Worm (Caenorhabditis elegans) whole organism, mixed stage, embryonic: Measurements from ENCODE around the gene imp-2.

Experiments used
- bed-3 ChIP-seq: fragments of 200-800 bp; sonication (Bioruptor generic); optimal IDR thresholded peaks from 3 replicates; lab custom pipeline; 2018; ENCODE audit warnings: mild to moderate bottlenecking, missing genetic modification characterization, moderate library complexity, missing compliant biosample characterization
- blmp-1 ChIP-seq: fragments of 150-350 bp; optimal IDR thresholded peaks from 2 replicates; lab custom pipeline; 2014; ENCODE audit warnings: missing biosample characterization, missing genetic modification characterization
- ceh-39 ChIP-seq: fragments of 150-350 bp; optimal IDR thresholded peaks from 2 replicates; lab custom pipeline; 2014; ENCODE audit warnings: missing biosample characterization, missing genetic modification characterization
- ceh-43 ChIP-seq: fragments of 200-800 bp; sonication (Bioruptor generic); optimal IDR thresholded peaks from 2 replicates; lab custom pipeline; 2018; ENCODE audit warnings: mild to moderate bottlenecking, missing genetic modification characterization, moderate library complexity, missing compliant biosample characterization
- ceh-83 ChIP-seq: fragments of 200-800 bp; sonication (Bioruptor generic); optimal IDR thresholded peaks from 2 replicates; lab custom pipeline; 2018; ENCODE audit warnings: mild to moderate bottlenecking, missing genetic modification characterization, missing compliant biosample characterization
- ces-1 ChIP-seq: fragments of 150-350 bp; optimal IDR thresholded peaks from 2 replicates; lab custom pipeline; 2014; ENCODE audit warnings: missing biosample characterization, missing genetic modification reagents, missing genetic modification characterization
- cnd-1 ChIP-seq: fragments of 200-800 bp; sonication (Bioruptor generic); optimal IDR thresholded peaks from 2 replicates; lab custom pipeline; 2018; ENCODE audit warnings: mild to moderate bottlenecking, missing genetic modification characterization, missing compliant biosample characterization
- elt-1 ChIP-seq: sonication (generic microtip); optimal IDR thresholded peaks from 2 replicates; lab custom pipeline; 2017; ENCODE audit warnings: missing genetic modification characterization, mild to moderate bottlenecking, missing compliant biosample characterization, antibody characterized with exemption, moderate library complexity, borderline replicate concordance; ENCODE audit not compliant: insufficient read depth
- elt-3 ChIP-seq: fragments of 150-350 bp; optimal IDR thresholded peaks from 2 replicates; lab custom pipeline; 2014; ENCODE audit warnings: missing biosample characterization, missing genetic modification characterization
- flh-1 ChIP-seq: fragments of 200-800 bp; sonication (Bioruptor generic); optimal IDR thresholded peaks from 2 replicates; lab custom pipeline; 2018; ENCODE audit warnings: mild to moderate bottlenecking, missing genetic modification characterization, moderate library complexity, missing compliant biosample characterization
- ham-2 ChIP-seq: fragments of 200-800 bp; sonication (Bioruptor generic); optimal IDR thresholded peaks from 2 replicates; lab custom pipeline; 2018; ENCODE audit warnings: mild to moderate bottlenecking, missing genetic modification characterization, missing compliant biosample characterization
- hlh-1 ChIP-seq: fragments of 150-350 bp; optimal IDR thresholded peaks from 2 replicates; lab custom pipeline; 2014; ENCODE audit warnings: missing biosample characterization, missing genetic modification reagents, missing genetic modification characterization
- lin-13 ChIP-seq: fragments of 150-350 bp; optimal IDR thresholded peaks from 2 replicates; lab custom pipeline; 2014; ENCODE audit warnings: missing biosample characterization, missing genetic modification characterization
- lsy-2 ChIP-seq: fragments of 150-350 bp; optimal IDR thresholded peaks from 2 replicates; lab custom pipeline; 2014; ENCODE audit warnings: missing biosample characterization, missing genetic modification characterization
- mab-5 ChIP-seq: fragments of 150-350 bp; optimal IDR thresholded peaks from 2 replicates; lab custom pipeline; 2014; ENCODE audit warnings: missing biosample characterization, missing genetic modification characterization
- mep-1 ChIP-seq: fragments of 150-350 bp; optimal IDR thresholded peaks from 2 replicates; lab custom pipeline; 2017; ENCODE audit warnings: missing biosample characterization, missing genetic modification reagents, missing genetic modification characterization, inconsistent platforms
- mls-2 ChIP-seq: sonication (generic microtip); optimal IDR thresholded peaks from 2 replicates; lab custom pipeline; 2016; ENCODE audit warnings: mild to moderate bottlenecking, missing genetic modification characterization, moderate library complexity, missing compliant biosample characterization
- nhr-12 ChIP-seq: fragments of 150-350 bp; optimal IDR thresholded peaks from 2 replicates; lab custom pipeline; 2014; ENCODE audit warnings: missing biosample characterization, missing genetic modification characterization
- nhr-2 ChIP-seq: fragments of 150-350 bp; optimal IDR thresholded peaks from 2 replicates; lab custom pipeline; 2014; ENCODE audit warnings: missing biosample characterization, missing genetic modification characterization
- nhr-237 ChIP-seq: fragments of 150-350 bp; optimal IDR thresholded peaks from 2 replicates; lab custom pipeline; 2014; ENCODE audit warnings: missing biosample characterization, missing genetic modification characterization
- nhr-28 ChIP-seq: fragments of 150-350 bp; optimal IDR thresholded peaks from 2 replicates; lab custom pipeline; 2014; ENCODE audit warnings: missing biosample characterization, missing genetic modification characterization
- nhr-76 ChIP-seq: sonication (generic microtip); optimal IDR thresholded peaks from 2 replicates; lab custom pipeline; 2017; ENCODE audit warnings: missing biosample characterization, missing genetic modification characterization
- pha-4 ChIP-seq: fragments of 150-350 bp; optimal IDR thresholded peaks from 2 replicates; lab custom pipeline; 2018; ENCODE audit warnings: missing biosample characterization, missing genetic modification reagents, missing genetic modification characterization
- sem-2 ChIP-seq: fragments of 200-800 bp; sonication (Bioruptor generic); optimal IDR thresholded peaks from 2 replicates; lab custom pipeline; 2018; ENCODE audit warnings: mild to moderate bottlenecking, missing genetic modification characterization, missing compliant biosample characterization
- snpc-4 ChIP-seq: fragments of 150-350 bp; optimal IDR thresholded peaks from 2 replicates; lab custom pipeline; 2014; ENCODE audit warnings: missing biosample characterization, missing genetic modification characterization
- sptf-1 ChIP-seq: sonication (generic microtip); optimal IDR thresholded peaks from 2 replicates; lab custom pipeline; 2017; ENCODE audit warnings: mild to moderate bottlenecking, missing genetic modification characterization, moderate library complexity, missing compliant biosample characterization
- tbx-8 ChIP-seq: fragments of 200-800 bp; sonication (Bioruptor generic); optimal IDR thresholded peaks from 2 replicates; lab custom pipeline; 2018; ENCODE audit warnings: mild to moderate bottlenecking, missing genetic modification characterization, moderate library complexity, missing compliant biosample characterization
- unc-39 ChIP-seq: fragments of 150-350 bp; optimal IDR thresholded peaks from 2 replicates; lab custom pipeline; 2014; ENCODE audit warnings: missing biosample characterization, missing genetic modification characterization
- unc-62 ChIP-seq: fragments of 150-350 bp; optimal IDR thresholded peaks from 2 replicates; lab custom pipeline; 2014; ENCODE audit warnings: missing biosample characterization, missing genetic modification reagents, missing genetic modification characterization
- zip-8 ChIP-seq: fragments of 150-350 bp; optimal IDR thresholded peaks from 2 replicates; lab custom pipeline; 2014; ENCODE audit warnings: missing biosample characterization, missing genetic modification characterization
- ztf-11 ChIP-seq: fragments of 150-350 bp; optimal IDR thresholded peaks from 2 replicates; lab custom pipeline; 2014; ENCODE audit warnings: missing biosample characterization, missing genetic modification characterization

Gene imp-2

DNA sequence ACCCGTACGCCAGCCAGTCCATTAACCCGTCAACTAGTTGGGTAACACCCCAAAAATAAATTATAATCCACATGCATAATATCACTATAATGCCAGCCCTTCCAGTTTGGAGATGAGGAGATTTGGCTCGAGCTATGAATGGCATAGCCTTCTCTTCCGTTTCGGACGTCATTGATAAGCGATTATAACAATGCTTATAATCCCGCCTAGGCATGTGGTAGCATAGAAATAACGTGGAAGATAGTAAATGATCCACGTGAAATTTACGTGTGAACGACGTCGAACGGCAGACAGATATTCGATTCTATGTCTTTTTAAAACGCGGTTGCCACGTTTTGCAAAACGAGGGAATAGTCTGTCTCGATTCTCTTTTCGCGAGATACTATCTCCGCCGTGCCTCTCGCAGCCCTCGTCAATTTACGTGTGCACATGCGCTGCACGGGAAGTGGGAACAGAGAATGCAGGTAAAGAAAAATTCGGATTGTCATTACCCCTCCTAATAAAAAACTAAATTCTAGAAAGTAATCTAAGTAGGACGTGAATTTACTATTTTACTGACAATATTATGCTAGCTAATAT is 30.2 kb upstream of the imp-2 start:
- no peak for TF ChIP-seq unc-62 (GFP tag; lab: Kevin White, UChicago)
- TF ChIP-seq nhr-76 (tag; lab: Kevin White, UChicago): no peak
- no peak for TF ChIP-seq nhr-2 (tag; lab: Kevin White, UChicago)
- no peak for TF ChIP-seq ham-2 (GFP tag; lab: Kevin White, UChicago)
- no peak for TF ChIP-seq unc-39
- no peak for TF ChIP-seq mls-2

DNA sequence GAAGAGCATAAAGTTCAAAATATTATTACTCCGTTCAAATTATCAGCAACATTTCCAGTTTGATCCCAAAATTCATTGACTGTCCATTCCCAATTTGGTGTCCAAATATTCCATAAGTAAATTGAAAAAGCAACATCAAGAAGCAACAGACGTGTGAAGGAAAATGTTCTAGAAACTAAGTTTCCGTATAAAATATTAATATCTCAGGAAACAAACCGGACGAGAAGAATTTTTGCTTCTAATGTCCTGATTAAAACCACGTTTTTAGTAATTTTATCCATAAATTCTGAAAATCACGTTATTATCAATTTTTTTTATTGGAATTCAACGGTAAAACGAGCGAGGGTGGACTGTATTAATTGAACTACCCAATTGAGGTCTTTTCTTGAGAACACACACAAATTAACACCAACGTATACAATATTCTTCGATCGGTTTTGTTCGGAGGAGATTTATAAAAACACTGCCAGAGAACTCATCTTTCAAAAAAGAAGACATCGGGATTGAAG is 28.3 kb upstream of the imp-2 start, which contains the start of gene pigq-1:
TSS of gene pigq-1 (minus strand) at position 286 of the 509 bp plus-strand sequence.
- TF ChIP-seq elt-1 (tag; lab: Kevin White, UChicago) (no peak), unc-39 (no peak), mab-5 (tag; lab: Kevin White, UChicago) (no peak), ztf-11 (tag; lab: Kevin White, UChicago) (no peak), sptf-1 (no peak)

DNA sequence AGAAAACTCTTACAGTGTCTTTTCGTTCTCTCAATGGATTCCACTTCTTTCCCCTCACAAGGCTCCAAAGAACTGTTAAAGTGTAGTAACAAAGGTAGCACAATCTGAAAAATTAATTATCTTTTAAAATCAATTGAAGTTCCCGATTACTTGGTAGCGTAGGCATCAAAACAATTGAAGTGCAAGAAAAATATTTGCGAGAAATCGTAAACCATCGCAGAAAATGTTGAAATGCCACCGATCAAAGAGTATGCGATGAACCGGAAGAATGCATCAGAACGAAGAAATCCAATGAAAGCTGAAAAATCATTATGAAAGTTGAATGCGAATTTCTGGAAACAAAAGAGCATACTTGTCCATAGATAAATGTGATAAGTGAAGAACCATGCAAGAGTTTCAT is 27.8 kb upstream of the imp-2 start:
- no peak for TF ChIP-seq sem-2 (GFP tag; lab: Kevin White, UChicago)
- no peak for TF ChIP-seq flh-1
- TF ChIP-seq elt-1 (tag; lab: Kevin White, UChicago): no peak
- TF ChIP-seq elt-3 (tag; lab: Kevin White, UChicago): no peak
- TF ChIP-seq snpc-4 (tag; lab: Kevin White, UChicago): no peak
- TF ChIP-seq, all 35 proteins: peak for 0

DNA sequence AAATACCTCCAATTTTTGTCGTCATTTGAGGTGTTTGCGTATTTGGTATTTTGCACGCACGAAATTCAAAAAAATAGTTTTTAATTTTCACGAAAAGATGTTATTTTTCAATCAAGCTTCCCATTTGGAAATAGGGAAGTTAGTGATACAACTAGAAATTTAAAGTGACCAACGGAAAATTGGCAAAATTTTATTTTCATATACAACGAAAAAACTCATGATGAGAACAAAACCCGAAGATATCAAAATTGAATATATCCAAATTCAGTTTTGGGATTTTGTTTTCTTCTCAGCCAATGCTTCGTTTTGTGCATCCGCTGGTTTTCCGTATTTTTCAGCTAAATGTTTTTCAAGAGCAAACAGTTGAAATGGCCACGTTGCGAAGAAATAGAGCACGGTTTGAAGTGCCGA is 27.2 kb upstream of the imp-2 start:
- TF ChIP-seq ceh-39 (tag; lab: Kevin White, UChicago) (no peak), ham-2 (GFP tag; lab: Kevin White, UChicago) (no peak), mls-2 (no peak), ztf-11 (tag; lab: Kevin White, UChicago) (no peak), nhr-237 (tag; lab: Kevin White, UChicago) (no peak), unc-62 (GFP tag; lab: Kevin White, UChicago) (no peak), nhr-12 (no peak), blmp-1 (no peak), snpc-4 (tag; lab: Kevin White, UChicago) (no peak), bed-3 (no peak), mab-5 (tag; lab: Kevin White, UChicago) (no peak), flh-1 (no peak), sptf-1 (no peak), pha-4 (tag; lab: Kevin White, UChicago) (no peak)

DNA sequence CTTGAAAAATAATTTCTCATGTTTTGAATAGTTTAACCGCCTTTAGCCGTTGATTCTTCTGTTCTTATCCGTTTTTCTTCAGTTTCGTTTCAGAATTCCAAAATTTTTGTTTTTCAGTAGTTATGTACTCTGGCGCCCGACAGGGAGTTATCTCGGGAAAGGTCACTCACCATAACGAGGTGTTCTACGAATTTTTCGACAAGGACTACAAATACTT is 24.4 kb upstream of the imp-2 start, which contains the start of gene F01G4.4:
TSS of gene F01G4.4 (plus strand) at position 118 of the 217 bp plus-strand sequence.
- TF ChIP-seq flh-1 (no peak), ceh-43 (GFP tag; lab: Kevin White, UChicago) (no peak), lsy-2 (no peak), bed-3 (no peak), ztf-11 (tag; lab: Kevin White, UChicago) (no peak), lin-13 (tag; lab: Kevin White, UChicago) (no peak), unc-39 (no peak), tbx-8 (GFP tag; lab: Kevin White, UChicago) (no peak), cnd-1 (no peak), zip-8 (tag; lab: Kevin White, UChicago) (no peak), nhr-28 (no peak), pha-4 (tag; lab: Kevin White, UChicago) (no peak)

DNA sequence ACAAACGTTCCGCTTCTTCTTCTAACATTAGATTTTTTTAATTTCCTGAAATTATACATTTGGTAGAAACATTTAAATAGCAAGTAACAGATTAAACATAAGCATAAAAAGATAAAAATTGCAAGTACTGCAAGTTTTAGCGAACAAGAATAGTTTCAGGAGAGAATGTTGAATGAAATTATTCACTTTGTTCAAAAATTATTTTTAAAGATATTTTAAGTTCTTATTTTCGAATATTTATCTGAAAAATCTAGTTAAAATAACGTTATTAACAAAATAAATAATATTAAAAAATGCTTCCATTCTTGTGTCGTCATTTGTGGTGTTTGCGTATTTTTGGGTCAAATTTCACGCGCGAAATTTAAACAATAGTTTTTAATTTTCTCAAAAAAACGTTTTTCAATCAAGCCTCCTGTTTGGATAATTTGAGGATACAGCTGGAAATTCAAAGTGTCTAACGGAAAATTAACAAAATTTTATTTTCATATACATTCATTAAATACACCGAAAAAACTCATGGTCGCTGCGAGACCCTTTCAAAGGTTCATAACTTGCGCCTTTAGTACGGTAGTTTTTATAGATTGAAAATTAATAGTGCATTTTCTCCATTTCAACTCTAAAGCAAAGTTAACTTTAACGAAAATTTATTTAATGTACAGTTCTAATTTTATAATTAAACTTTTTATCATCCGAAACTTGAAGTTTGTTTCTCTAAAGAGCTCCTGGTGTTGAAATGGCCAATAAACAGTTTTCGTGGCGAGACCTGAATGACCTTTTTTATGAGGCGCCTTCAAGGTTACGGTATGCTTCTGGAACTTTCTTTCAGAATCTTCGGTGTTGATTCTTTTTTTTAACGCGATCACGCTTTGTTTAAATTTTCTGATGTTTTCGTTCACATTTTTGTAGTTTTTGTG is 23.9 kb upstream of the imp-2 start, which contains the start of gene skih-2:
TSS of gene skih-2 (minus strand) at position 51 of the 914 bp plus-strand sequence.
- TF ChIP-seq ces-1 (GFP tag; lab: Kevin White, UChicago) (peak; percentile 89), lsy-2 (peak; percentile 65), mep-1 (tag; lab: Kevin White, UChicago) (peak; percentile 32), bed-3 (no peak), nhr-12 (no peak), tbx-8 (GFP tag; lab: Kevin White, UChicago) (no peak), nhr-28 (no peak), lin-13 (tag; lab: Kevin White, UChicago) (no peak), pha-4 (tag; lab: Kevin White, UChicago) (peak; percentile 26), hlh-1 (tag; lab: Kevin White, UChicago) (no peak), nhr-237 (tag; lab: Kevin White, UChicago) (peak; percentile 27), unc-39 (peak; percentile 64), ceh-83 (GFP tag; lab: Kevin White, UChicago) (no peak), mls-2 (no peak)
- TF ChIP-seq, all 35 proteins: peak for 6
